Fruit fly (Drosophila melanogaster): Measurements from ENCODE around the gene cin.

cin gene

dm6 chrX:255369-255768 lies at the start of gene cin (continued):
- TF ChIP-seq klu (GFP tag; IDR thresholded peaks at IDR 0.05) (no peak), schlank (tag; optimal IDR thresholded peaks at IDR 0.05) (no peak), CG14965 (GFP tag; optimal IDR thresholded peaks at IDR 0.05; ENCODE audit: borderline replicate concordance) (no peak), CG1024 (GFP tag; IDR thresholded peaks at IDR 0.05) (no peak), Nf-YA (GFP tag; IDR thresholded peaks at IDR 0.05) (no peak), CG15601 (tag; optimal IDR thresholded peaks at IDR 0.05) (no peak), pros (GFP tag; optimal IDR thresholded peaks at IDR 0.05) (no peak), crp (GFP tag; optimal IDR thresholded peaks at IDR 0.05) (no peak), MTF-1 (GFP tag; optimal IDR thresholded peaks at IDR 0.05; ENCODE audit: borderline replicate concordance) (no peak), Hsf (GFP tag; optimal IDR thresholded peaks at IDR 0.05) (peak; percentile 22), toy (GFP tag; IDR thresholded peaks at IDR 0.05) (no peak), ken (GFP tag; IDR thresholded peaks at IDR 0.05) (no peak), CG13287 (GFP tag; IDR thresholded peaks at IDR 0.05; ENCODE audit: partially characterized antibody) (no peak), sna (GFP tag; IDR thresholded peaks at IDR 0.05; ENCODE audit: partially characterized antibody) (no peak), CG32767 (GFP tag; IDR thresholded peaks at IDR 0.05) (no peak), Xbp1 (GFP tag; optimal IDR thresholded peaks at IDR 0.05) (peak; percentile 37), CG6765 (GFP tag; optimal IDR thresholded peaks at IDR 0.05) (no peak), Hey (tag; optimal IDR thresholded peaks at IDR 0.05) (no peak)

DNA sequence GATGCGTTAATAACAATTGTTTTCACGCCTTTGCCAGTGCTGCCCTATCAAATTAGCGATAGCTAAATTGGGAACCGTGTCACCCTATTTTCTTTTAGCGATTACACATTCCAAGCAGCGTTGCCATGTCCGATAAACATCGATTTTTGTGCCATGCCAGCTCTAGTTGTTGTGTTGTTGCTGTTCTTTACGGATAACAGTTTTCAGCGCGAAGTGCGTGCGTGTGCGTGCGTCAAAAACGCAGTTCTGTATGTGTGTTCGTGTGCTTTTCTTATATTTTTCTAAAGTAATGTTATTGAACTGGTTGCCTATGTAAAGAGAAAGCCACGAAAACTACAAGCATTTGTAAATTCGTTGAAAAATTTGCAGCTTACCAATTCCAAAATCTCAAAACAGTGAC lies 9.7 kb upstream of the cin start, which contains the start of the genes CG3038 and G9a:
Gene CG3038, minus strand, starts transcription at position 55 of the 400 bp plus-strand sequence.
Gene G9a, plus strand, starts transcription at position 177 of the 400 bp plus-strand sequence.
- peak; percentile 17 for TF ChIP-seq CG17359 (tag; optimal IDR thresholded peaks at IDR 0.05)
- TF ChIP-seq HLH54F (GFP tag; optimal IDR thresholded peaks at IDR 0.05) = peak; percentile 33
- peak; percentile 35 to 78 for TF ChIP-seq Pdp1 (GFP tag; optimal IDR thresholded peaks at IDR 0.05)
- TF ChIP-seq h (optimal IDR thresholded peaks at IDR 0.05) = no peak
- TF ChIP-seq bigmax (GFP tag; optimal IDR thresholded peaks at IDR 0.05) = peak; percentile 15
- peak; percentile 22 for TF ChIP-seq CG1529 (GFP tag; optimal IDR thresholded peaks at IDR 0.05)
- TF ChIP-seq CkIIα-i1 (GFP tag; IDR thresholded peaks at IDR 0.05) = no peak
- no peak for TF ChIP-seq lmd (GFP tag; IDR thresholded peaks at IDR 0.05)
- peak; percentile 32 for TF ChIP-seq HHEX (GFP tag; optimal IDR thresholded peaks at IDR 0.05)
- peak; percentile 90 for TF ChIP-seq cg (GFP tag; optimal IDR thresholded peaks at IDR 0.05)
- TF ChIP-seq dm (GFP tag; optimal IDR thresholded peaks at IDR 0.05) = peak; percentile 75
- peak; percentile 69 for TF ChIP-seq CG15514 (GFP tag; optimal IDR thresholded peaks at IDR 0.05)
- TF ChIP-seq nerfin-1 (tag; optimal IDR thresholded peaks at IDR 0.05) = peak; percentile 5
- TF ChIP-seq oc (tag; optimal IDR thresholded peaks at IDR 0.05) = no peak
- TF ChIP-seq H2.0 (GFP tag; IDR thresholded peaks at IDR 0.05) = no peak
- TF ChIP-seq ftz-f1 (GFP tag; optimal IDR thresholded peaks at IDR 0.05) = peak; percentile 34
- TF ChIP-seq gro (GFP tag; optimal IDR thresholded peaks at IDR 0.05) = peak; percentile 24
- TF ChIP-seq Deaf1 (tag; optimal IDR thresholded peaks at IDR 0.05) = peak; percentile 31
- peak in 1 of 2 experiments; percentile 45 for TF ChIP-seq crp (GFP tag; optimal IDR thresholded peaks at IDR 0.05)
- no peak for TF ChIP-seq tna (GFP tag; IDR thresholded peaks at IDR 0.05; ENCODE audit: partially characterized antibody)
- peak; percentile 42 for TF ChIP-seq CG6254 (GFP tag; optimal IDR thresholded peaks at IDR 0.05)
- no peak for TF ChIP-seq Mrtf (GFP tag; IDR thresholded peaks at IDR 0.05)
- peak; percentile 9 for TF ChIP-seq twi (tag; optimal IDR thresholded peaks at IDR 0.05)
- peak; percentile 50 for TF ChIP-seq Hsf (GFP tag; optimal IDR thresholded peaks at IDR 0.05)
- TF ChIP-seq CG12155 (GFP tag; optimal IDR thresholded peaks at IDR 0.05) = peak; percentile 34
- no peak for TF ChIP-seq CG7928 (GFP tag; optimal IDR thresholded peaks at IDR 0.05)
- no peak for TF ChIP-seq Scr (GFP tag; IDR thresholded peaks at IDR 0.05; ENCODE audit: partially characterized antibody)
- no peak for TF ChIP-seq ranshi (GFP tag; IDR thresholded peaks at IDR 0.05)
- peak; percentile 41 for TF ChIP-seq chn (GFP tag; optimal IDR thresholded peaks at IDR 0.05)
- no peak for TF ChIP-seq Ravus (GFP tag; IDR thresholded peaks at IDR 0.05)
- TF ChIP-seq tup (GFP tag; optimal IDR thresholded peaks at IDR 0.05) = no peak
- peak; percentile 22 for TF ChIP-seq CrebB (tag; optimal IDR thresholded peaks at IDR 0.05)
- peak; percentile 97 for TF ChIP-seq pzg (GFP tag; optimal IDR thresholded peaks at IDR 0.05)
- TF ChIP-seq Side (GFP tag; optimal IDR thresholded peaks at IDR 0.05) = peak; percentile 43
